Worm (Caenorhabditis elegans) whole organism, L3 larva: Measurements from ENCODE around the gene C27B7.9.

ENCODE experiments used
- aly-2 ChIP-seq: fragments of 150-350 bp; optimal IDR thresholded peaks from 2 replicates; lab custom pipeline; 2014; ENCODE audit warnings: missing biosample characterization, missing genetic modification characterization
- ceh-28 ChIP-seq: fragments of 150-350 bp; optimal IDR thresholded peaks from 2 replicates; lab custom pipeline; 2014; ENCODE audit warnings: missing biosample characterization, missing genetic modification reagents, missing genetic modification characterization
- ceh-82 ChIP-seq: fragments of 150-350 bp; optimal IDR thresholded peaks from 2 replicates; lab custom pipeline; 2014; ENCODE audit warnings: missing biosample characterization, missing genetic modification characterization
- elt-2 ChIP-seq: sonication (generic microtip); optimal IDR thresholded peaks from 2 replicates; lab custom pipeline; 2016; ENCODE audit warnings: missing genetic modification reagents, mild to moderate bottlenecking, missing genetic modification characterization, missing compliant biosample characterization
- fos-1 ChIP-seq: fragments of 150-350 bp; optimal IDR thresholded peaks from 2 replicates; lab custom pipeline; 2014; ENCODE audit warnings: missing biosample characterization, missing genetic modification characterization
- nfya-1 ChIP-seq: sonication (generic microtip); optimal IDR thresholded peaks from 2 replicates; lab custom pipeline; 2017; ENCODE audit warnings: missing genetic modification characterization, mild to moderate bottlenecking, missing compliant biosample characterization, antibody characterized with exemption, moderate library complexity; ENCODE audit not compliant: insufficient read depth
- nhr-25 ChIP-seq: sonication (generic microtip); optimal IDR thresholded peaks from 2 replicates; lab custom pipeline; 2017; ENCODE audit warnings: missing biosample characterization, missing genetic modification characterization
- nhr-76 ChIP-seq: fragments of 150-350 bp; sonication (generic microtip); optimal IDR thresholded peaks from 5 replicates; lab custom pipeline; 2014; ENCODE audit warnings: missing biosample characterization, missing genetic modification characterization
- pqm-1 ChIP-seq: fragments of 150-350 bp; optimal IDR thresholded peaks from 2 replicates; lab custom pipeline; 2017; ENCODE audit warnings: missing biosample characterization, missing genetic modification characterization, inconsistent platforms
- tbx-2 ChIP-seq: sonication (generic microtip); optimal IDR thresholded peaks from 2 replicates; lab custom pipeline; 2016; ENCODE audit warnings: mild to moderate bottlenecking, missing genetic modification characterization, missing compliant biosample characterization
- unc-62 ChIP-seq: fragments of 150-350 bp; sonication (generic microtip); optimal IDR thresholded peaks from 4 replicates; lab custom pipeline; 2014; ENCODE audit warnings: missing biosample characterization, missing genetic modification reagents, missing genetic modification characterization

DNA sequence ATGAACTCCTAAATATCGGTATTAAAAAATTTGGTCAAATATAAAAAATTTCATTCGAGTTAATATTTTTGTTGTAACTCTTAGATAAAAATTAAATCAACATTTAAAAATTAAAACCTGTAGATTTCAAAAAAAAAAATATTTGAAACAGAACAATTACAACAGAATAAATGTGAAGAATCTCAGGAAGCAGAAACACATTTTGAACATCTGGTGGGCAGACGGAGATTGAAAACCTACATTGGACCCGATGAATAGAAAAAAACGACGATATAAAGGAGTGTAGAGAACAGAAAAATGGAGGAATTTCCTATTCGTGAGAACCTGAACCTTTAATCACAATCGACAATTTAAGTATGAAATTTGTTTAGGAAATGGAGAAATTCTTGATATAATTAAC lies 8.2 kb upstream of the C27B7.9 start:
- TF ChIP-seq nhr-76 (tag; lab: Kevin White, UChicago) (no peak), elt-2 (tag; lab: Kevin White, UChicago) (no peak), ceh-82 (tag; lab: Kevin White, UChicago) (no peak), pqm-1 (tag; lab: Kevin White, UChicago) (no peak), nfya-1 (tag; lab: Kevin White, UChicago) (no peak), aly-2 (tag; lab: Kevin White, UChicago) (no peak), fos-1 (tag; lab: Kevin White, UChicago) (no peak), tbx-2 (tag; lab: Kevin White, UChicago) (no peak), ceh-28 (tag; lab: Kevin White, UChicago) (no peak), unc-62 (GFP tag; lab: Kevin White, UChicago) (no peak), nhr-25 (tag; lab: Kevin White, UChicago) (no peak)
